Fruit fly (Drosophila melanogaster) S2 (cell line): ENCODE measurements around the gene MED14.

Experiments
- CG8478 ChIP-seq: fragments of >200 bp; optimal IDR thresholded peaks from 2 replicates; lab custom pipeline; 2018
- CTCF ChIP-seq, 2 experiments: fragments of >200 bp; optimal IDR thresholded peaks; 2 replicates each; lab custom pipeline; 2018

The MED14 gene

DNA sequence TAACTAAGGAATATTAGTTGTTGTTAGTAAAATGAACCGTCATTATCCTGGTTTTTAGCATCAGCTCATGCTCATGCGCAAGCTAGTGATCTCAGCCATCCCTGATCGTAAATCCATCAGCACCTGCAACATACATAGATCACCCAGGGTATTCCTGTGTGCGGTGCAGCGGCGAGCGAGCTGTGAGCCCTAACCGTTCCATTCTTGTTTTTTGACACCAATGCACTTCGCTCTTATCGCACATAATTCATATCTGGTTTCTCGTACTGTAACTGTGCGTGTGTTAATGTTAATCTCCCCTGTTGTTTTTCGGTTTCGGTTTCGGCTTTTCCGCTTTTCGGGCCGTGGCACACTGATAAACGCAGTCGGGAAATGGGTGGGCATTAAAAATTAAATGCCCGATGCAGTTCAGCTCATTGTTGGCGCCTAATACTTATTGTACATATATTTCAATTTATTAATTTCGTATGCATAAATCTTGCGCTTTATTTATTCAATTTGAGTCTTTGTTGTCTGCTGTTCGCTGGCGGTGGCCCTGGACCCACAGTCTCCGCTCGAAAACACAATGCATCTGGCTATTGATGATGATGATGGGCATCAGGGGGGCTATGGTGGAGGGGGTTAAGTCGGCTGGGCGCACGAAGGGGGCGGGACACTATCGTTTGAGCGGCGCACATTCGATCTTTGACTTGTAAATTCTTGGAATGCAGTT is 31.3 kb downstream of the MED14 start:
- no peak for TF ChIP-seq CG8478 (lab: Kevin White, UChicago)
- no peak for TF ChIP-seq CTCF (optimal IDR thresholded peaks at IDR 0.05; lab: Kevin White, UChicago)

dm6 chr3L:625899-626298 is 32.9 kb downstream of the MED14 start:
- no peak for TF ChIP-seq CG8478 (lab: Kevin White, UChicago)
- TF ChIP-seq CTCF (optimal IDR thresholded peaks at IDR 0.05; lab: Kevin White, UChicago) = no peak

DNA sequence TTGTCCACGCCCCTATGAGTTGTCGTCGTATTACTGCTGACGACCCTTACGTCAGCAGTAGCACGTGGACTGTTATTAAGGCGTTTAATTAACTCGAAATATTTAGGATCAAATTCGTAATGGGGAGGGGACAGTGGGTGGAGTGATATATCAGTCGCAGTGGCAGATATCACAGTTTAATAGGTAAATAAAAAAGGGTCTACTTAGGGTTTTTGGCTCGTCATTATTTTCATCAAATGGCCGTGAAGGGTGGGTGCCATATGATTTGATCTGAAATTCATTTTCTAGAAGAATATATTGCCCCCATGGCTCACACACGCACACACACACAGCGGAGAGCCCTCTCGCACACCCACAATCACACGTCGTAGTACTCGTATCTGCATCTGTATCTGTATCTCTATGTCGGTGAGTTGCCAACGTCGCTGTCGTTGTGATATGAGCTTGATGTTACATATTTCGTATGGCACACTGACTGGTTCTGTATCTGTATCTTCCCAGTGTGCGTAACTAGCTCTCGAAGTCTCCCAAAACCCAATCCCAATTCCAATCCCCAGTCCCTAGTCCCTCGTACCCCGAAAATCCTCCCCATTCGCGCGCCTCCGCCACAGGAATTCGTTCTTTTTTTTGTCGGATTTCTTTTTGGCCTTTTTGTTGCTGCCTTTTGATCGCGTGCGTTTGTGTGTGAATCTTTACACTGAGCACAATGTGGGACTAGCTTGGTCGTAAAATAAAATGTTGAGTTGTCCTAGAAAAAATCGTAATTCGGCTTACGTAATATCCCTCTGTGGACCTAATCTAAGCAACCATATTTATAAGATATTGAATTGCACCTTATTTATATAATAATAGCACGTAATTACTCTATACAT is 33.7 kb downstream of the MED14 start:
- no peak for TF ChIP-seq CTCF (optimal IDR thresholded peaks at IDR 0.05; lab: Kevin White, UChicago)
- TF ChIP-seq CG8478 (lab: Kevin White, UChicago) = no peak

dm6 chr3L:627370-627769 is 34.3 kb downstream of the MED14 start:
- no peak for TF ChIP-seq CG8478 (lab: Kevin White, UChicago)
- TF ChIP-seq CTCF (optimal IDR thresholded peaks at IDR 0.05; lab: Kevin White, UChicago) = no peak

DNA sequence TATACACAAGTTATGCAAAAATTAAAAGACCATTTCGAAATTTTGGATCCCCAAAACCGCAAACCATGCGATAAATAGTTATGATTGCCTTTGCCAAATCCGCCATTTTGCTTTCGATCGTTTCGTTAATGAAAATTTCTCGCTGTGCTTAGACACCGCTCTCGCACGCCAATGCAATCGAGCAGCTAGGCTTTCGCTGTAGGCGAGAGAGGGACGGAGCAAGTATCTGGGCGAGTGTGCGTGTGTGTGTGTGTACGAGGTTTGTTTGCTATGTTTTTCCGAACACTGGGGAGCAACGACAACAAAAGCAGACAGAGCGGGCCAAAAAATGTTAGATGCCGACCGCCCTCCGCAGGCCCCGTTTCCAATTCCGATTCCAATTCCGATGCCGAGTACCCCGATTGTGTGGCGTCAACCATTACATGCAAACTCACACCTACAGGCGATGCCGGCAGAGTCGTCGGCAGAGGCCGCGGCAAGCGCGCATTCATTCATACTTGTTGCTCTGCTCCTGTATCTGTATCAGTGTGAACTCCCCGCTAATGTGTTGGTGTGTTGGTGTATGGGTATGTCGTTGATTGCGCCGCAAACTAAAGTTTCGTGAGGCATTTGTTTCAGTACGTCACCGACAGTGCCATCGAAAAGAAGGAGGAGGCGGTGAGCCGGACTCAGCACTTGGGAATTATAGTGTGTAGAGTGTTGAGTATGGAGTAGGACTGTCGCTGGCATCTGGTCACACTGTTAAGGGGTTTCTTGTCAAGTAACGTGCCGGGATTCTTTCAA is 35.0 kb downstream of the MED14 start:
- TF ChIP-seq CG8478 (lab: Kevin White, UChicago) = no peak

DNA sequence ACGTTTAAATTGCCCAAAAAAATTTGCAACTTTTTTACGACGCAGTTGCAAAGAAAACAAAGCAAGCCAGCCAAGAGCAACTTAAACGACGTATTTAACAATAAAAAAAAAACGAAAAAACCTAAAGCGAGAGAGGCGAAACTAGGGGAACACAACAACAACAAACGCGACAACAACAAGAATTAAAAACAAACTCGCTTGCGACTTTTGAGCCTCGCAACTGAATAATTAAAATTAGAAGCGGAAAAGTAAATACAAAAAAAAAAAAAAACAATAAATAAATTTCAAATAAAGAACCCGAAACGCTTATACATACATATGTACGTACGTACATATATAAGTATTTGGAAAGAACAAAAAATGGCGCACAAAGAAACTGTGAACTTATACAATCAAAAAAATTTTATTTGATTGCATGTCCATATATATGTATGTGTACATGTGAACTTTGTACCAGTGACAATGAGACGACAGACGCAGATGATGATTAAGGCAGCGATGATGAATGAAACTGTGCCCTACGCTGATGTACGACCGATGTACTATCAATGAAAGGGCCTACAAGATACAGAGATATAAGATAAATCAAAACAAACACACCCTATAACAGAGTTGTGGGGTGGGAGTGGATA is 35.7 kb downstream of the MED14 start:
- TF ChIP-seq CTCF (optimal IDR thresholded peaks at IDR 0.05; lab: Kevin White, UChicago) (no peak), CG8478 (lab: Kevin White, UChicago) (no peak)

DNA sequence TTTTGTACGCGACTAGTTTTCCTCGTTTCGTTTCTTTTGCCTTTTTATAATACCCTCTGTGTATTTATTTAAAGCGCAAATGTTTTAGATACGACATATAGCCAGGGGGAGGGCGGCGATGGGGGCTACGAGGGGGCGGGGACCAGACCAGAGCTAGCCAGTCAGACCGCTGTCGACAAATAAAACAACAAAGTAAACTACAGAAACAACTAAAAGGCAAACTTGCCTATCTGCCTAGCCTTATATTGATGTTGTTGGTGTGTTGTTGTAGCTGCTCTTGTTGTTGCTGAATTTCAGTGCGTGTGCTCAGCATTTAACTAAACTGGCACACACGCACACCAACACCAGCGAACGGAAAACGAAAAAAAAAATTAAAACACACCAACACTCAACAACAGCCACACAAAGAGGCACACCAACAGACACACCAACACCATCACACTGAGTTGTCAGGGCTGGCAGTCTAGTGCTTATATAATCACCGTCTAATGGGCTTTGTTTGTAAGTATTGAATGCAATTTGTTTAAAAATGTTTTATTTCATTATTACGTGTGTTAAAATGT is 36.4 kb downstream of the MED14 start:
- TF ChIP-seq CTCF (optimal IDR thresholded peaks at IDR 0.05; lab: Kevin White, UChicago) = no peak
- no peak for TF ChIP-seq CG8478 (lab: Kevin White, UChicago)

DNA sequence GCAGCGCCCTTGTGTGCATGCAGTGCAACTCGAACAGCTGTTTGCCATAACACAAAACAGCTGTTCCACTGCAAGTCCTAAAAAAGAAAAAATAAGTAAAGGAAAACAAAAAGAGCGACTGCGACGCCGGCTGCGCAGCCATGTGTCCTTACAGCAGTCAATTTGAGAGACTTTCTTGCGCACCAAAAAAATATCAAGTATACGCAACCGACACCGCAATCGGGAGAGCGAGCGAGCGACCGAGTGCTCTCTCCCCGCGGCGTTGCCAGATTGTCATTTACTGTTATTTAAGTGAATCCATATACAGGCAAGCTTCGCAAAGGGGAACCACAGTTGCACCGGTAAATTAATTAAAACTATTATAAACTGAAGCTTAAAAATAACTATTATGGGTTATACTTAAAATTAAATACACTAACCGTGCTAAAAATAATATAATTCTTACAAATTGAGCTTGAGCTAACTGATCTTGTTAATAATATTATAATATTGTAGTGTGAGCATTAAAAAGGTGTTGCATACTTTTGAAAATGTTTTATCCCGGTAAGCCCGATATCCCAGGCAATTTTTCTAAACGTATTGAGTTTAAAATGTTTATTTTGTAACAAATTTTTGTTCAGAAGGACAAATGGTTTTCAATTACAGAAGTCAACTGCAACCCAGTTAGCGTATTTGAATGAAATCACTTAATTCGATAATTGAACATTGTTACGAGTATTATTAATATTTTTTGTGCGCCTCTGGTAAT is 37.0 kb downstream of the MED14 start:
- TF ChIP-seq CG8478 (lab: Kevin White, UChicago) (no peak), CTCF (optimal IDR thresholded peaks at IDR 0.05; lab: Kevin White, UChicago) (no peak)

DNA sequence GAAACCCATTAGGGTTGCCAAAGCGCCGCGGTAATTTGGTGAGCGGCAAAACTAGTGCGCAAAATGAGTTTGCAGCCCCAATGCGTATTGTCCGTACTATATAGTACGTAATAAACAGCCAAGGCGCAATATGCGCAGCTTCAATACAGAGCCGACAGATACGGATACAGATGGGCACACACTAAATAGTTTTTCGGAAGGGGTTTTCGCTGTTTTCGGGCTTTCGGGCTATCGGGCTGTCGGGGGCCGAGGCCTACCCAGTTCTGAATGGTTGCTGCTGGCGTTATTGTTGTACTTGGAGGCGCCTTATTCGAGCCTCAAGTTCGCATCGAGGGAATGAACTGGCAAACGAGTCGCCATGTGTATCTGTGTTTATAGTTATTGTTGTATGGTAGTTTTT is 37.6 kb downstream of the MED14 start:
- no peak for TF ChIP-seq CG8478 (lab: Kevin White, UChicago)
- no peak for TF ChIP-seq CTCF (optimal IDR thresholded peaks at IDR 0.05; lab: Kevin White, UChicago)

- TF ChIP-seq CTCF (optimal IDR thresholded peaks at IDR 0.05; lab: Kevin White, UChicago) (no peak), CG8478 (lab: Kevin White, UChicago) (no peak)
Measured at dm6 chr3L:632058-632457, 39.0 kb downstream of the MED14 start.

DNA sequence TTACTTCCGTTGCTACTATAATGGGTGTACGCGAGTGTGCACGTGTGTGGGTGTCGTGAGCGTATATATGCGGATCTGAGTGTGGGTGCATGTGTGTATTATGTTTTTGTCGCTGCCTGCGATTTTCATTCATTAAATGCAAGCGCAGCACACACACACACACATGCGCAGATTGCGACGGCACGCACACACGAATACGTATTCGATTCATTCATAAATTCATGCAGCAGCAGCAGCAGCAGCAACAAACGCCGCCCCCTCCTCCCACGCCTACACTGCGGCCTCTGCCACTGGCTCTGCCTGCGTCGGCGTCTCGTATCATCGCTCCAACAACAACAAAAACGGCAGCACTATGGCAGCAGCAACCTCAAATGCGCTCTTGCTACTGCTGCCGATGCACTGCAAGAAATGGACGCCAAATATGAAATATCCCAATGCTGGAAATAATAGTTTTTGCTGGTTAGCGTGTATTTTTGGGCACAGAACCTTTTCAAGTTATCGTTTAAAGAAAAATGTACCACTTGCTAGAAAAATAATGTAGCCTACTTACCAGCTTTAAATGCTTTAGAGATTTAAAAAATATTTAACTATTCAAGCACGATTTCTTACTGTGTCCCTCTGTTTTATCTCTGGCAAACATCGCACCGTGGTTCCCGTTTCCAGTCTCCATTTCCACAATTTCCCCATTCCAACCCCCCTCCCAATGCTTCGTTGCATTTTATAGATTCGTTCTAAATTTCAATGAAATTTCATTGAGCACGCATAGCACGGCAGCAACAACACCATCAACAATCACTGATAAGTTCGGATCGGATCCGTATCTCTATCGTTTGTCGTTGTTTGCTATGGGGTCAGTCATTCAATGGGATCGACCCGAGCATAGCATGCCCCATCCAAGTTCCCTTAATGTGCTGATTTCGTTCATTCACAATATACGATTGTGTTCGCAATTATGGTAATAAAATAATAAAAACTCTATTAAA is 40.5 kb downstream of the MED14 start:
- TF ChIP-seq CG8478 (lab: Kevin White, UChicago) (no peak), CTCF (optimal IDR thresholded peaks at IDR 0.05; lab: Kevin White, UChicago) (no peak)

DNA sequence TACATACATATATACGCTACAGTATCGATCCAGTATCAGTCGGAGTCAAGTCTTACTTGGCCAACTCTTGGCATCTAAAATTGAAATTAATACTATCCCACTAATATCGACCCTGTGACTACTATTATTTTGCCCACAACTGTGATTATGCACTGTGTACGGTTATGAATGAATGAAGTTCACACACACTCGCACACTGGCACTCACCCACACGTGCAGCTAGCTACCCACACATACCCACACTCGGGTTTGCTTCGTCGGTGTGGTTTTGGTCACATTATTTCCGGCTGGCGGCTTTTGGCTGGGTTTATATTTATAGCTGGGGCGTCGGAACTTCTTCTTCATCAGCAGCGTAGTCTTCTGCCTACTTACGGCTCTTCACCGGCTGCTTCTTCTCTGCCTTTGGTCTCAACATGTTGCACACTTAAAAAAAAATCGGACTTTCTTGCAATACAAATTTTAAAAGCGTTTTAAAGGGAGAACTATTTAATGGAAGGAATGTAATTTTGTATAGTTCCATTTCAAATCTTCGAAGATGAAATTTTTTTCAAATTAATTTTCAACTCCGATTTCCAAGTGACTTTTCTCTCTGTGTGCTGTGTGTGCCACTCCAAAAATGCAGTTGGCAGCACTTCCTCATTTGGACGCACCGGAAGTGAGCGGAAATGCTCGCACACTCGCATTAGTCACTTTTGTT is 41.4 kb downstream of the MED14 start:
- TF ChIP-seq CG8478 (lab: Kevin White, UChicago) = no peak
- TF ChIP-seq CTCF (optimal IDR thresholded peaks at IDR 0.05; lab: Kevin White, UChicago) = no peak
